Worm (Caenorhabditis elegans) whole organism, L3 larva: ENCODE results near the gene Y37H2A.18.

Source experiments
- R02D3.7 ChIP-seq: fragments of 150-350 bp; optimal IDR thresholded peaks from 2 replicates; lab custom pipeline; 2014; ENCODE audit warnings: missing biosample characterization, missing genetic modification characterization
- elt-3 ChIP-seq, 3 experiments: fragments of 150-350 bp in 1 of 3; sonication (generic microtip) in 2 of 3; optimal IDR thresholded peaks; 2 replicates in 2 of 3; 4 replicates in 1 of 3; lab custom pipeline; 2014 to 2017; ENCODE audit warnings: missing biosample characterization in 3 of 3, missing genetic modification characterization in 3 of 3
- jun-1 ChIP-seq: fragments of 150-350 bp; optimal IDR thresholded peaks from 2 replicates; lab custom pipeline; 2014; ENCODE audit warnings: missing biosample characterization, missing genetic modification reagents, missing genetic modification characterization
- lin-15B ChIP-seq: fragments of 150-350 bp; optimal IDR thresholded peaks from 2 replicates; lab custom pipeline; 2014; ENCODE audit warnings: missing biosample characterization, missing genetic modification characterization
- mdl-1 ChIP-seq: fragments of 150-350 bp; optimal IDR thresholded peaks from 2 replicates; lab custom pipeline; 2014; ENCODE audit warnings: missing biosample characterization, missing genetic modification characterization
- nhr-11 ChIP-seq: fragments of 150-350 bp; optimal IDR thresholded peaks from 2 replicates; lab custom pipeline; 2014; ENCODE audit warnings: missing biosample characterization, missing genetic modification characterization
- nhr-28 ChIP-seq: fragments of 150-350 bp; optimal IDR thresholded peaks from 2 replicates; lab custom pipeline; 2014; ENCODE audit warnings: missing biosample characterization, missing genetic modification characterization
- nhr-77 ChIP-seq: fragments of 150-350 bp; optimal IDR thresholded peaks from 2 replicates; lab custom pipeline; 2014; ENCODE audit warnings: missing biosample characterization, missing genetic modification characterization
- pqm-1 ChIP-seq: fragments of 150-350 bp; optimal IDR thresholded peaks from 2 replicates; lab custom pipeline; 2017; ENCODE audit warnings: missing biosample characterization, missing genetic modification characterization, inconsistent platforms
- unc-62 ChIP-seq: fragments of 150-350 bp; sonication (generic microtip); optimal IDR thresholded peaks from 4 replicates; lab custom pipeline; 2014; ENCODE audit warnings: missing biosample characterization, missing genetic modification reagents, missing genetic modification characterization

- TF ChIP-seq R02D3.7 (tag; lab: Kevin White, UChicago): no peak
- no peak for TF ChIP-seq pqm-1 (tag; lab: Kevin White, UChicago)
- TF ChIP-seq nhr-11: no peak
- TF ChIP-seq nhr-77: no peak
- TF ChIP-seq mdl-1 (tag; lab: Kevin White, UChicago): no peak
- TF ChIP-seq unc-62 (GFP tag; lab: Kevin White, UChicago): no peak
- no peak for TF ChIP-seq nhr-28
- TF ChIP-seq lin-15B (tag; lab: Kevin White, UChicago): no peak
- TF ChIP-seq jun-1 (tag; lab: Kevin White, UChicago): no peak
- no peak for TF ChIP-seq elt-3 (tag; optimal IDR thresholded peaks at IDR 0.05; lab: Kevin White, UChicago)
Observed at ce11 chrV:18144442-18144841, 11.4 kb upstream of the Y37H2A.18 start.
